Worm (Caenorhabditis elegans) whole organism, L4 larva: ENCODE data around the gene ins-7.

Experiments used
- ZK546.5 ChIP-seq, 2 experiments: sonication (generic microtip); optimal IDR thresholded peaks; 2 replicates each; lab custom pipeline; 2017; ENCODE audit warnings: missing biosample characterization in 2 of 2, missing genetic modification characterization in 2 of 2
- daf-19 ChIP-seq: fragments of 200-800 bp; sonication (Bioruptor generic); conservative IDR thresholded peaks from 2 replicates; pipeline ENCODE4 v1.3.6; 2022; ENCODE audit warnings: missing genetic modification characterization, missing compliant biosample characterization
- egl-43 ChIP-seq: fragments of 200-800 bp; sonication (Bioruptor generic); IDR thresholded peaks from 2 replicates; pipeline ENCODE4 v1.3.6; 2022; ENCODE audit warnings: missing genetic modification reagents, missing genetic modification characterization, missing compliant biosample characterization
- fkh-10 ChIP-seq: fragments of 150-350 bp; optimal IDR thresholded peaks from 2 replicates; lab custom pipeline; 2014; ENCODE audit warnings: missing biosample characterization, missing genetic modification reagents, missing genetic modification characterization
- fos-1 ChIP-seq: fragments of 150-350 bp; optimal IDR thresholded peaks from 2 replicates; lab custom pipeline; 2014; ENCODE audit warnings: missing biosample characterization, missing genetic modification characterization
- lin-13 ChIP-seq: fragments of 150-350 bp; optimal IDR thresholded peaks from 2 replicates; lab custom pipeline; 2014; ENCODE audit warnings: missing biosample characterization, missing genetic modification reagents, missing genetic modification characterization
- lin-15B ChIP-seq: fragments of 150-350 bp; sonication (generic microtip); optimal IDR thresholded peaks from 3 replicates; lab custom pipeline; 2014; ENCODE audit warnings: missing biosample characterization, missing genetic modification characterization
- mxl-3 ChIP-seq: fragments of 200-800 bp; sonication (Bioruptor generic); optimal IDR thresholded peaks from 2 replicates; lab custom pipeline; 2018; ENCODE audit warnings: mild to moderate bottlenecking, missing genetic modification characterization, missing compliant biosample characterization
- nhr-10 ChIP-seq: fragments of 150-350 bp; optimal IDR thresholded peaks from 2 replicates; lab custom pipeline; 2014; ENCODE audit warnings: missing biosample characterization, missing genetic modification characterization
- pha-4 ChIP-seq, 2 experiments: fragments of 150-350 bp in 1 of 2; fragments of 200-800 bp in 1 of 2; sonication (Bioruptor generic) in 1 of 2; IDR thresholded peaks in 1 of 2; optimal IDR thresholded peaks in 1 of 2; 2 replicates each; pipeline versions ENCODE4 v1.3.6 to Lab custom; 2014 to 2022; ENCODE audit warnings: missing genetic modification characterization in 2 of 2, missing genetic modification reagents in 2 of 2, missing biosample characterization in 1 of 2, missing compliant biosample characterization in 1 of 2
- zfp-3 ChIP-seq: fragments of 200-800 bp; sonication (Bioruptor generic); conservative IDR thresholded peaks from 2 replicates; pipeline ENCODE4 v1.3.6; 2022; ENCODE audit warnings: missing genetic modification reagents, missing genetic modification characterization, missing compliant biosample characterization
- ztf-11 ChIP-seq: fragments of 150-350 bp; optimal IDR thresholded peaks from 2 replicates; lab custom pipeline; 2014; ENCODE audit warnings: missing biosample characterization, missing genetic modification characterization

- TF ChIP-seq mxl-3 (GFP tag; lab: Kevin White, UChicago) (no peak), lin-15B (tag; lab: Kevin White, UChicago) (no peak), fos-1 (tag; lab: Kevin White, UChicago) (no peak), daf-19 (GFP tag; lab: Robert Waterston, UW) (no peak), egl-43 (GFP tag; lab: Robert Waterston, UW) (no peak), pha-4 (GFP tag; IDR thresholded peaks at IDR 0.05; lab: Robert Waterston, UW) (no peak), pha-4 (tag; optimal IDR thresholded peaks at IDR 0.05; lab: Kevin White, UChicago) (no peak), fkh-10 (GFP tag; lab: Kevin White, UChicago) (no peak), ZK546.5 (tag; optimal IDR thresholded peaks at IDR 0.05; lab: Kevin White, UChicago) (no peak), zfp-3 (GFP tag; lab: Robert Waterston, UW) (no peak), nhr-10 (tag; lab: Kevin White, UChicago) (no peak), lin-13 (no peak), ztf-11 (tag; lab: Kevin White, UChicago) (no peak)
Observed at ce11 chrIV:9717844-9718243, 35.2 kb upstream of the ins-7 start.
